Fruit fly (Drosophila melanogaster): Measurements from ENCODE around the gene CG31287.

DNA sequence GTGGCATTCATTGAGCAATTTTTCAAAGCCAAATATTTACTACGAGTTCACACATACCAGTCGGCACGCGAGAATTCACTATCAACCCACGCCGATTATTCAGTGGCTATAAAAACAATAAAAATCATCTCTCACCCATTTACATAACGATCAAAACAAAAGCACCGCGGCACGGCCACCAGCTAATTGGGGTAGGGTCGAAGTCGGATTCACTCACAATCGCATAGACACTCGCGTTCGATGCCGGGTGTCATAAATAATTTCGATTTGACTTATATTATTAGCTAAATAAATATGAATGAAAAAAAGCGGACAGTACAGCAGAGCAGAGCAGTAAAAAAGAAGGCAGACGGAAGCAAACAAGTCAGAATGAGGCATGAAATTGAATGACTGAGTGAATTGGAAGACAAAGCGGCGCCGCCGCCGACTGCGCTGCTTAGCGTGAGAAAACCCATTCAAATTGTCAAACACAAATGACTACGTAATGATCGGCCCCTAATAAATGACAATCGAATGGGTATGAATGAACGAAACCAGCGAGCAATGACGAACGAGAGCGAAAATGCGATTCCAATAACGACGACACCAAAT, 27.0 kb downstream of the CG31287 start:
- TF ChIP-seq CTCF (optimal IDR thresholded peaks at IDR 0.05) (no peak), CG8478 (optimal IDR thresholded peaks at IDR 0.05) (no peak)
